Worm (Caenorhabditis elegans) whole organism, L2 larva: ENCODE results near the gene gtr-1.

ENCODE experiments used
- blmp-1 ChIP-seq: sonication (generic microtip); optimal IDR thresholded peaks from 2 replicates; lab custom pipeline; 2017; ENCODE audit warnings: missing genetic modification characterization, mild to moderate bottlenecking, missing compliant biosample characterization, antibody characterized with exemption, moderate library complexity; ENCODE audit not compliant: insufficient read depth
- mab-5 ChIP-seq: fragments of 150-350 bp; optimal IDR thresholded peaks from 2 replicates; lab custom pipeline; 2014; ENCODE audit warnings: missing biosample characterization, missing genetic modification characterization
- unc-62 ChIP-seq: fragments of 150-350 bp; optimal IDR thresholded peaks from 2 replicates; lab custom pipeline; 2014; ENCODE audit warnings: missing biosample characterization, missing genetic modification reagents, missing genetic modification characterization
- ztf-4 ChIP-seq: fragments of 150-350 bp; optimal IDR thresholded peaks from 2 replicates; lab custom pipeline; 2014; ENCODE audit warnings: missing biosample characterization, missing genetic modification characterization

DNA sequence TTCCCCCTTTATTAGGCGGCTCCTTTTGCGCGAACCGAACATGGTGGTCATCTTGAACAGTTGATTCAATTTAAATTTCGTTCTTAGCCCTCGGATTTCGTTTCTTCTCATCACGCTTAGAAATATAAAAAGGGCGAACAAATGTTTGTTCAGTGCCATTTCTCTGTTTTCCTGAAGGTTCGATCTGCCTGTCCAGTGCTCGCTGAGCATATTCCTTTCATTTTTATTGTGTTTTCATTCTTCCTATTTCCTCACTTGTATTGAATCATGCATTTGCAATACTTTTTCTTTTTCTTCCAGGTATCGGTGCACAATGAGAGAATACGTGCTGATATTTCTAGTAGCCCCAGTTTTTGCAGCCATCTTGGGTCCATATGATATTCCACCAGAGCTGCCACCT lies 25.2 kb upstream of the gtr-1 start, which contains the start of gene nas-15:
- TF ChIP-seq blmp-1 (tag; lab: Kevin White, UChicago), result no peak
- TF ChIP-seq mab-5, result no peak
- no peak for TF ChIP-seq unc-62 (GFP tag; lab: Kevin White, UChicago)
- TF ChIP-seq ztf-4 (tag; lab: Kevin White, UChicago), result no peak
